Worm (Caenorhabditis elegans) whole organism, young adult: ENCODE data around the gene F57B9.1.

ENCODE experiments used
- B0035.1 ChIP-seq: sonication (generic microtip); optimal IDR thresholded peaks from 2 replicates; lab custom pipeline; 2016; ENCODE audit warnings: missing genetic modification characterization, mild to moderate bottlenecking, missing compliant biosample characterization, missing genotype, missing genetic modification reagents
- F57C9.4 ChIP-seq: sonication (generic microtip); optimal IDR thresholded peaks from 2 replicates; lab custom pipeline; 2017; ENCODE audit warnings: mild to moderate bottlenecking, missing genetic modification characterization, missing compliant biosample characterization
- K11D2.4 ChIP-seq: fragments of 200-800 bp; sonication (Bioruptor generic); IDR thresholded peaks from 2 replicates; pipeline ENCODE4 v1.3.6; 2022; ENCODE audit warnings: missing genetic modification reagents, missing genetic modification characterization, missing compliant biosample characterization
- T26A5.8 ChIP-seq: sonication (generic microtip); optimal IDR thresholded peaks from 2 replicates; lab custom pipeline; 2016; ENCODE audit warnings: missing genetic modification characterization, missing compliant biosample characterization
- Y67H2A.10 ChIP-seq: fragments of 200-800 bp; sonication (Bioruptor generic); conservative IDR thresholded peaks from 2 replicates; pipeline ENCODE4 v1.3.6; 2022; ENCODE audit warnings: missing genetic modification reagents, missing genetic modification characterization, missing compliant biosample characterization
- chd-7 ChIP-seq: sonication (generic microtip); optimal IDR thresholded peaks from 2 replicates; lab custom pipeline; 2016; ENCODE audit warnings: mild to moderate bottlenecking, missing genetic modification characterization, moderate library complexity, missing compliant biosample characterization
- gei-17 ChIP-seq: fragments of 200-800 bp; sonication (Bioruptor generic); optimal IDR thresholded peaks from 2 replicates; lab custom pipeline; 2018; ENCODE audit warnings: mild to moderate bottlenecking, missing genetic modification characterization, missing compliant biosample characterization
- hsf-1 ChIP-seq: fragments of 200-800 bp; sonication (Bioruptor generic); IDR thresholded peaks from 2 replicates; pipeline ENCODE4 v1.3.6; 2022; ENCODE audit warnings: missing genetic modification reagents, missing genetic modification characterization, missing compliant biosample characterization
- lag-1 ChIP-seq: fragments of 200-800 bp; sonication (Bioruptor generic); IDR thresholded peaks from 2 replicates; pipeline ENCODE4 v1.3.6; 2022; ENCODE audit warnings: missing genetic modification reagents, missing genetic modification characterization, missing compliant biosample characterization
- pbrm-1 ChIP-seq: fragments of 200-800 bp; sonication (Bioruptor generic); IDR thresholded peaks from 2 replicates; pipeline ENCODE4 v1.3.6; 2022; ENCODE audit warnings: missing genetic modification reagents, missing genetic modification characterization, missing compliant biosample characterization
- pha-4 ChIP-seq: fragments of 150-350 bp; sonication (generic microtip); optimal IDR thresholded peaks from 2 replicates; lab custom pipeline; 2014; ENCODE audit warnings: missing biosample characterization, missing genetic modification reagents, missing genetic modification characterization
- sea-2 ChIP-seq: fragments of 200-800 bp; sonication (Bioruptor generic); IDR thresholded peaks from 2 replicates; pipeline ENCODE4 v1.3.6; 2022; ENCODE audit warnings: missing genetic modification characterization, missing compliant biosample characterization
- somi-1 ChIP-seq: fragments of 200-800 bp; sonication (Bioruptor generic); optimal IDR thresholded peaks from 2 replicates; lab custom pipeline; 2018; ENCODE audit warnings: mild to moderate bottlenecking, missing genetic modification characterization, missing compliant biosample characterization
- ztf-3 ChIP-seq: fragments of 200-800 bp; sonication (Bioruptor generic); optimal IDR thresholded peaks from 2 replicates; lab custom pipeline; 2018; ENCODE audit warnings: mild to moderate bottlenecking, missing genetic modification characterization, missing compliant biosample characterization

F57B9.1 gene

ce11 chrIII:7012060-7012459 is 50.2 kb downstream of the F57B9.1 start:
- TF ChIP-seq K11D2.4 (GFP tag; lab: Robert Waterston, UW) (no peak), B0035.1 (tag; lab: Kevin White, UChicago) (no peak), F57C9.4 (tag; lab: Kevin White, UChicago) (no peak), sea-2 (GFP tag; lab: Robert Waterston, UW) (no peak), Y67H2A.10 (GFP tag; lab: Robert Waterston, UW) (no peak), somi-1 (GFP tag; lab: Kevin White, UChicago) (no peak), chd-7 (tag; lab: Kevin White, UChicago) (no peak), gei-17 (GFP tag; lab: Kevin White, UChicago) (no peak), T26A5.8 (tag; lab: Kevin White, UChicago) (no peak), pbrm-1 (GFP tag; lab: Robert Waterston, UW) (no peak), lag-1 (GFP tag; lab: Robert Waterston, UW) (no peak), pha-4 (tag; lab: Kevin White, UChicago) (no peak), hsf-1 (GFP tag; lab: Robert Waterston, UW) (no peak), ztf-3 (GFP tag; lab: Kevin White, UChicago) (no peak)
